Worm (Caenorhabditis elegans): ENCODE results near the gene mab-23.

mab-23 gene

DNA sequence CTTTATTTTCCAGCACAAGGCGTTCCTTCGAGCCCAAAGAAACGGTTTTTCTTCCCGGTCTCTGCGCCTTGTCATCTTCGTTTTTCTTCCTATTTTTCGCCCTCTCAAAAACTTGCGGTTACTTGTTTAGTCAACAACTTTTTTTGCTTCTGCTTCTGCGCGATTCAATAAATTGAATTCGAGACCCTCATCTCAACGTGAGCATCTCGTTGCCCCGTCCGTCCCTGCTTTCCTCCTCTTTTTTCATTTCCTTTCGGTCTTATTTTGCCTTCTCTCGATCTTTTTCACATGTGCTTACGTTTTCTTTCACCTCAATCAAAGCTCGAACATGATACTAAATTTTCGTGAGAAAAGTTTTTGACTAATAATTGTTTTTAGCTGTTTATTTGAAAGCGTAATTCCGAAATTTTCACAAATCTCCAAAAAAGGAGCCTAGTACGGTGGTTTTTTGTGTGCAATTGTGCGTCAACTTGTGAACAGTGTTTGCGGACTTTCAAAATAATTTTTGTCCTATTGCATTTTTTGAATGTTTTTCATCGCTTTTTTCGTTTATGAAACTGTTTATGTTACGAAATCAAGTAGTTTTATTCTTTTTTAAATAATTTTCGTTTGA lies 47.2 kb downstream of the mab-23 start:
- TF ChIP-seq dao-5 (tag; optimal IDR thresholded peaks at IDR 0.05) (no peak), him-1 (tag; optimal IDR thresholded peaks at IDR 0.05) (no peak), W03F9.2 (tag; optimal IDR thresholded peaks at IDR 0.05) (no peak)

DNA sequence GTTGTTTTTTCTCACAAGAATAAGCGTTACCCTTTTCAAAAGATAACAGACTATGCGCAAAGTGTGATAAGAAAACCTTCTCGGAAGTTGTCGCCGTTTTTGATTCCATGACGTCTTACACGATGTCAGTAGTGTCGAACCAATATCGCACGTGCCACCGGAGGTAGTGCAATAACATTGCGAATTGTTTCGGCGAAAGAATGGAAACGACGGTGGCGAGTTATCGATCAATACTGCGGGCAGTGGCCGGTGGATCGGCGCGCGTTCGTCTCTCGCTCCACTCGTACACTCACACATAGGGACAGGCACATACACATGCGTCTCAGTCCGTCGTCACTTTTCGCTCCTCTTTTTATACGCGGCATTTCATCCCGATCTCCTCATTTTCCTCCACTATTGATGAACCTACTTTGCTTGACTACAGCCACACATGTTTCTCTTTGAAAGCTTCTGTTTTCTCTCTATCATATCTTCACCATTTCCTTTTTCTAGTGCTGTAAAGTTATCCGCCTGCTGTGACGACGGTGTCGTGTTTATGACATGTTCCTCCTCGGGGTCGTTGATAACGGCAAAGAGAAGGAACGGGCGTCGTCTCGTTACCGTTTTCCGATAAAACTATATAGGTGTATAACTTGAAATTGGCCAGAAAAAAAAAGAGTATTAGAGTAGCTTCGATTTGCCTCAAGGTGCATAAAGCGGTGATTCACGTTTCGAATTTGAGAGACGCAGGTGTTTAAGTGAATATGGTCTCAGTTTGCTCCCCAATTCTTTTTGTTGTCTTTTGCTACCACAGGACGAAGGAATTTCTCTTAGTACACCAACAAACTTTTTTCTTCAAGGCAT lies 48.5 kb downstream of the mab-23 start:
- TF ChIP-seq him-1 (tag; optimal IDR thresholded peaks at IDR 0.05) (no peak), dao-5 (tag; optimal IDR thresholded peaks at IDR 0.05) (no peak), W03F9.2 (tag; optimal IDR thresholded peaks at IDR 0.05) (no peak)

ce11 chrV:10682122-10682521 lies 49.3 kb downstream of the mab-23 start, which contains the start of gene gsp-1:
Gene gsp-1, plus strand, starts transcription at chrV:10682422.
- TF ChIP-seq W03F9.2 (tag; optimal IDR thresholded peaks at IDR 0.05) = no peak
- no peak for TF ChIP-seq dao-5 (tag; optimal IDR thresholded peaks at IDR 0.05)
- no peak for TF ChIP-seq him-1 (tag; optimal IDR thresholded peaks at IDR 0.05)

DNA sequence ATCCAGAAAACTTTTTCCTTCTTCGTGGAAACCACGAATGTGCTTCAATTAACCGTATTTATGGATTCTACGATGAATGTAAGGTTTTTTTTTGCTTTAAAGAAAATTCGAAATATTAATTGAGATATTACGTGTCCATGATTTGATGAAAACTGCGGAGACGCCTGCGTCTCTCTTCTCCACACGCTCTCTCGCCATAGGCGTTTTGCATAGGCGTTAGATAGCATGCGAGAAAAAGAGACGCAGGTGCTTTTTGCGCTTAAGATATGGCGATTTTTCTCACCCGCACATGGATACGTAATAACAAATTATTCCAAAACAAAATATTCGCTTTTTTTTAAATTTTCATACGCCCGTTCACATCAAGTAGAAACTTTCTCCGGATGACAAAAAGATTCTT lies 50.6 kb downstream of the mab-23 start:
- TF ChIP-seq W03F9.2 (tag; optimal IDR thresholded peaks at IDR 0.05) = no peak
- no peak for TF ChIP-seq dao-5 (tag; optimal IDR thresholded peaks at IDR 0.05)
- no peak for TF ChIP-seq him-1 (tag; optimal IDR thresholded peaks at IDR 0.05)

DNA sequence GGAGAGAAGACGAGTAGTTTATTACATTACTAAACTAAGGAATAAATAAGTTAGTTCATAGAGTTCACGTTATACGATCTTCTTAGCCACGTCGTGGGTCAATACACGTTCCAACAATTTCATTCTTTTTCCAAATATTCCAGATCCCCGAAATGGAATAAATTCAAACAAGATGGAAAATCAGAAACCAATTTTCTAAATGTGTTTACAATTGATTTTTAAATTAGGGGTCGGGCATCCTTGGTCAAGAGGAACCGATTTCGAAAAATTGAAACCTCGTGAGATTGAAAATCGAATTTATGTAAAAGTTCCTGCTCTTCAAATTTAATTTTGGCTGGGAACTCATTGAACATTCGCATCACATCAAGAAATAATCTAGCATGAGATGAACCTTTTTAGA lies 51.9 kb downstream of the mab-23 start:
- TF ChIP-seq him-1 (tag; optimal IDR thresholded peaks at IDR 0.05) = no peak
- TF ChIP-seq W03F9.2 (tag; optimal IDR thresholded peaks at IDR 0.05) = no peak
- no peak for TF ChIP-seq dao-5 (tag; optimal IDR thresholded peaks at IDR 0.05)
